Worm (Caenorhabditis elegans) whole organism, dauer: ENCODE results near the gene F56D6.19.

Experiments
- unc-62 ChIP-seq: sonication (generic microtip); optimal IDR thresholded peaks from 2 replicates; lab custom pipeline; 2017; ENCODE audit warnings: missing biosample characterization, missing genetic modification reagents, missing genetic modification characterization

F56D6.19 gene

DNA sequence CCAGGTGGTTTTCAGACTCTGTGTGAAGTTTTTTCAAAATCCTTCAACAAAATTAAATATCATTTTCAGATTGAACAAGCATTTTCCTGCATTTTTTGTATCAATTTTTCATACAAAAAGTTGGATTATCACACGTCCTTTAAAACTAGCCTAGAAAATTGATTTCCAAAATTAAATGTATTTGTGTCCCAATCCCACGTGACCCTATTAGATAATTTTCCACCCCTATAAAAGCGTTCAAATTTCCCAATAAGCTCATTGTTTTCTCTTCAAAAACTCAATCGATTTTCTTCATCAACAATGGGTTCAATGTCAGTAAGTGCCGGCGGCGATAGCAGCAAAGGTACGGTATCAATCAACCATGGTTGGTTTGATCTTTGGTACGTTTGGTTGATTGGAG lies at the start of gene F56D6.19:
TSS of gene F56D6.19 (plus strand) at position 301 of the 400 bp plus-strand sequence.
- no peak for TF ChIP-seq unc-62 (GFP tag; lab: Kevin White, UChicago)

DNA sequence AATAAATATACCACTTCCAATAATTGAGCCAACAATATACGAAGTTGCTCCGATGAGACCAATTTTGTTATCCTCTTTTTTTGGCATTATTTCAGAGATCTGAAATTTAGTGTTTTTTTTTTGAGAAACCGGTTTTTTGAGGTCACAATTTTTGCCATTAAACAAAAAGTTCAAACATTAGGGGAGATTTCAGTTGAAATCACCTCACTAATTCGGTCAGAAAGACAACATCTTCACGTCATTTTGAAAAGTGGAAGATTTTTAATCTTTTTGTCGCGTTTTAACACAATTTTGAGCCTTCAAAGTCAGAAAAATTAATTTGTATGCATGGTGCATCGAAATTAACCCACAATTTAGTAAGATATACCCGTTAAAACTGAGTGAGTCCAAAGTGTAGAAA lies 49.6 kb upstream of the F56D6.19 start, which contains the start of gene aat-8:
TSS of gene aat-8 (minus strand) at position 101 of the 400 bp plus-strand sequence.
- TF ChIP-seq unc-62 (GFP tag; lab: Kevin White, UChicago), result no peak

DNA sequence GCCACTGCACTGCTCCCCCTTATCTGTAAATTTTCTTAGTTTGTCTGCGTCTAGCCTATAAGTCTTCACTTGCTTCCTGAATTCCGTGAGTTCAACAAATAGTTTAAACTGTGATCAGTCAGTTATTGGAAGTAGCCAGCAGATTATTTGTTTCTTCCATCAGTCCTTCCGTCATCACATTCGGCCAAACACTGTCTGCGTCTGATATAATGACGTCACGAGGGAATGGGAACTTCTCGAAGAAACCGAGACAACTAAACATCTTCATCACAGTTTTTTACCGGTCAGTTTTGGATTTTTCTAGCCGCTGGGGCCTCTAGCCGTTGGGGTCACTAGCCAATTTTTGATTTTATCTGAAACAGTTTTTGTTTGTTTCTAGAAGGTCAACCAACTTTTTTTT lies 48.5 kb upstream of the F56D6.19 start:
- no peak for TF ChIP-seq unc-62 (GFP tag; lab: Kevin White, UChicago)

DNA sequence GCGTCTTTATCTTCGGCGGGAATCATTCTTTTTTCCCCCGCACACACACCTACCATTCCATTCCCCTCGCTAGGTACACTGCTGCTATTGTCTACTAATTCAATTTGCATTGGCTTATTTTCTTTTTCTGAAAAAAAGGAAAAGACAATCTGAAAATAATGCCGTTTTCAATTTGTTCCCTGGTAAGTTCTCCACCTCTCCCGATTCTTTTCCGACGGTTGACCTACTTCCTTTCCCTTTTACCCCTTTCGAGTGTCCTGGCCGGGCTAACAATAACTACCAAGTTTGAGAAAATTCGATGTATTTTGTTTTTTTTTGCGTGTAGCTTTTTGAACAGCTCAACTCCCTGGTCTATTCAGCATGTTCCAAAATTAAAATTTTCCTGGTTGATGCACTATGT lies 47.3 kb upstream of the F56D6.19 start, which contains the start of gene F37C4.4:
TSS of gene F37C4.4 (plus strand) at position 58 of the 400 bp plus-strand sequence.
- TF ChIP-seq unc-62 (GFP tag; lab: Kevin White, UChicago), result no peak

DNA sequence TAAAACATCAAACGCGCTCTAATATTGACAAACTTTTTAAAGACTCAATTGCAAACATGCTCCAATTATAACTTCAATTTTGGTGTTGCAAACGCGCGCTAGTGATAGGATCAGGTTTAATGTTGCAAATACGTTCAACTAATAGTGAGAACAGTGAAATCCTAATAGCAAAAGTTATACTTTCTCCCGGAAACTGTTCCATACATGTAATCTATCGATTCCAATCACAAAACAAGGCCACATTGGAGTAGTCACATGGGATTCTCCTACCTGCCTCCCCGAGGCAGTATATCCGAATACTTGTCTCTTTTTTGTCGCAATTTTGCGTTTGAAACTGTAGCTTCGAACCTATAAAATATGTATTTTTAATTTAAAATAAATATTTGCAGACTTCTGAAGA lies 44.7 kb upstream of the F56D6.19 start:
- TF ChIP-seq unc-62 (GFP tag; lab: Kevin White, UChicago), result no peak

DNA sequence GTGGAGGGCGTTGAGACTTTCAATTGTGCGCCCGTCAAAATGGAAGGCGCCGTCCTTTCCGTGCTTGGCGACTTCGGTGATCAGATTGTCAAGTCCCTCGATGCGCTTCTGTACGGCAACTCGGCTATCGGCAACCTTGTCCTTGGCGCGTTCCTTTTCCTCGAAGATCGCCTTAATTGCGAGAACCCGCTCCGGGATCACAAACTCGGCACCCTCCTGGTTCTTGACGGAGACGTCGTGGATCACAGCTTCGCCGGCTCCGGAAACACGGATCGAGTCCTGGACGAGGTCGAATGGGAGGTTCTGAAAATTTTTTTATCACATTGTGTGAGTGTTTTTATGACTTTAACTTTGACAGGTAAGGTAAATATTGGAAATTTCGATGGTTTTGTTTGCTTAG lies 41.4 kb upstream of the F56D6.19 start:
- no peak for TF ChIP-seq unc-62 (GFP tag; lab: Kevin White, UChicago)

DNA sequence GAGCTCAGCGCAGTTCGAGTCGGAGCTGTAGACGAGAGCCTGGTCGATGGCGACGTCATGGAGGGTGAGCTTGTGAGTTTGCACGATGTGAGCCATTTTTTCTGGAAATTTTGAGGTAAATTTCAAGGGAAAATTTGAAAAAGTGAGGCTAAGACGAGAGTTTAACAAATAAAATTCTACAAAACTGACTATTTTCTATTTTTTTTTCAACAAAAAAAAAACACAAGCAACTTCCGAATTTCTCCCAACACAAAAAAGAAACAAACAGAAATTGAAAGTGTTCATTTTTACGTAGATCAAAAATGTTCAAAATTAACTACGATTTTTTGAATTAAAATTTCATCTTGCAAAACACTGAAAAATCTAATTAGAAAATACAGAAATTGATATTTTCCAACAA lies 40.9 kb upstream of the F56D6.19 start, which contains the start of gene F37C4.5:
TSS of gene F37C4.5 (minus strand) at position 101 of the 400 bp plus-strand sequence.
- no peak for TF ChIP-seq unc-62 (GFP tag; lab: Kevin White, UChicago)

DNA sequence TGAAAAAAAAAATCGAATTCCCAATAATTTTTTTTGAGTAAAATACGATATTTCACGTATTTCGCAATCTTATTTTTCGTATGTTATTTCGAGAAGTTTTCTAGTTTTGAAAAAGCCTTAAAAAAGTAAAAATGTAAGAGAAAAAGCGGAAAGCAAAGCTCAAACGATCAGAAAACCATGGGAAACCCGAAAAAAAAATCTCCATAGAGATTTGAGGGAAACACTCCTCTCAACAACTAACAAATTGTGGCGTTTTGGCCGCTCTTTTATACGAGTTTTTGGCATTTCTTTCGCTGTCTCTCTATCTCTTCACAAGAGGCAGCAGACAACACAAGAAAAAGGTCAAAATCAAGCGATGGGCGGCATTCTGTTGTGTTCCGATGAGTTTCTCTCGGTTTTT lies 40.1 kb upstream of the F56D6.19 start:
- no peak for TF ChIP-seq unc-62 (GFP tag; lab: Kevin White, UChicago)

DNA sequence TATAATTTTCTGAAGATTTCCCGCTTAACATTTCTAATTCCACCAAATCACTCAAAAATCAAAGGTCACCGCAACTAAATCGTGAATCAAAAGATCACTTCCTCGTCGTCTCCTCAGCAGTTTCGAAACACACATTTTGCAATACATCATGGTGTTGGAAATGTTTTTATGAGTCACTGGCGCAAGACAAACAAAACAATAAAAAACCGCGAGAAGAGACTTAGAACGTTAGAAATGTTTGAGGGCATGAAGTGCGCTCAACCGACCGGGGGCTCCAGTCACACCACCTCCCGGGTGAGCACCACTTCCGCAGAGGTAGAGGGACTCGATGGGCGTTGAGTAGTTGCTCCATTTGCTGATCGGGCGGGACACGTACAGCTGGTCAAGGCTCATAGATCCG lies 39.3 kb upstream of the F56D6.19 start:
- no peak for TF ChIP-seq unc-62 (GFP tag; lab: Kevin White, UChicago)

DNA sequence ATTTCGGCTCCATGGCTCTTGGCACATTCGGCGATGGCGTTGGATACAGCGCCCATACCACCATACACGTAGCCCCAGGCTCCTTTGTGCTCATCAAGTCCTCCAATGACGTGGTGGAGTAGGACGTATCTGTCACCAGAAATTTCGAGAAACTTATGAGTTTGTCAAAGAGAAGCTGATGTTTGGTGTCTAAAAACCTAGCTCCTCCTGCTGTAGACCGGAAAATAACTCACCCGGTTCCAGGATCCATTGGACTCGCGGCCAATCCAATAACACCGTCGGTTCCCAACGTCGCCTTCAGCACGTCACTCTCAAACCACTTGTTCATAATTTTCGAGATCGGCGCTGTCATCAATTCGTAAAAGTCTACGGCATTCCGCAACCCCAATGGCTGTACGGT lies 37.6 kb upstream of the F56D6.19 start:
- TF ChIP-seq unc-62 (GFP tag; lab: Kevin White, UChicago), result no peak

DNA sequence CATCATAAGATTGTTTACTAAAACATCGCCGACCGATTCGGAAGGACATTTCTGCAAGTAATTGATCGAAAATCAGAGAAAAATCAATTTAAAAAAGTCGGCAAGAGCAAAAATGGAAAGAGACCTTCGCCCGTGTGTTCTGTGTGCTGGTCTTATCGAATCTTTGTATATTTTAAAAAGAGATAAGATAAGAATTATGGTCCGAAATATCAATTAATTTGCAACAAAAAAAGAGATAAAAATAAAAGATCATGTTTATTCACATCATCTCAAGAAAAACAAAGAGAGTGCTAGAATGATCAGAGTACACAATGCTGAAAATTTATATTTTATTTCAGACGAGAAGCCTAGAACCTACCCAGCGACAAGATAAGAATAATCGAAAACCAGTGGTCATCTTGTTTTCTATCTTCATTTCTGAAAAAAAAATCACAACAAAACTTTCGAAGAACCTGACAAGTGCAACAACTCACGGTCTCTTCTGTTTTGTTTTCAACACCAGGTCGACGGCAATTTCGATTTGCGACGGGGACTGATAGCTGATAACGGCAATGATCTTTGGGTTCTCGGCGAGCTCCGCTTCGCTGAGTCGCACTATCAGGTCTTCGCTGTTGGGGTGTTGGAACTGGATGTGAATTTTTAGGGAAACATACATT lies 36.2 kb upstream of the F56D6.19 start, which contains the start of gene F37C4.6:
TSS of gene F37C4.6 (minus strand) at position 51 of the 656 bp plus-strand sequence.
- no peak for TF ChIP-seq unc-62 (GFP tag; lab: Kevin White, UChicago)

DNA sequence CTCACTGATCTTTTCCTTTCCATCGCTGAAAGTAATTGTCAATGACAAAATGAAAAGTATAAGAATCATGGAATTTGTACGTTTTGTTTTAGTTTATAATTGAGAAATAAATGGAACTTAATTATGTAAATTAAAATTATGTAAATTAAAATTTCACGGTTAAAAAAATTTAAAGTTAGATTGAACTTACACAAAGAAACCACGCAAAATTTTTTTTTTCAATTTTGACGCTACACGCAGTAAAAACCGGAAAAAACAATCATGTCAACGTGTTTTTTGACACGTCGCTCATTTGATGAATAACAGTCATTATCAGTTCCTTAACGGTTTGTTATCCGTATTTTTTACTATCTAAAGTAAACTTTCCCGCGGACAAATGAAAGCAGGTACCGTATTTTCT lies 33.4 kb upstream of the F56D6.19 start, which contains the start of the genes F37C4.8 and oac-23:
TSS of gene F37C4.8 (minus strand) at position 101 of the 400 bp plus-strand sequence.
TSS of gene oac-23 (plus strand) at position 323 of the 400 bp plus-strand sequence.
- TF ChIP-seq unc-62 (GFP tag; lab: Kevin White, UChicago), result no peak

DNA sequence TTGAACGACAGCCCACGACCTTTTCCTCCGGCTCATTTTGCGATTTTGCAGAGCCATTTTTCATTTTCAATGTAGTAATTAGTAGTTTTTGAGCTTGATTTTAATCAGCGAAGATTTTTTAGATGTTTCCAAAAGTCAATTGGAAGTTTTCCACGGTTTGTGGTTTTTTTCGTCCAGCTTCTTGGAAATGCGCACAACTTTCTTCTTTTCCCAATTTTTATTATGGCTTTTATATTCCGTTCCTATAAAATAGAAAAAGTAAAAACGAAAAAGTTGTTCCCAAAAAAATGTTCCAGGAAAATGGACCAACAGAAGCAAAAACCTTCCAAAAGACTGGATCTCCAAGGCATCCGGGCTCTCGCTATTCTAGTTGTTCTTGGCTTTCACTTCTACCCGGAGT lies 29.2 kb upstream of the F56D6.19 start, which contains the start of gene oac-22:
TSS of gene oac-22 (plus strand) at position 301 of the 400 bp plus-strand sequence.
- TF ChIP-seq unc-62 (GFP tag; lab: Kevin White, UChicago), result no peak

DNA sequence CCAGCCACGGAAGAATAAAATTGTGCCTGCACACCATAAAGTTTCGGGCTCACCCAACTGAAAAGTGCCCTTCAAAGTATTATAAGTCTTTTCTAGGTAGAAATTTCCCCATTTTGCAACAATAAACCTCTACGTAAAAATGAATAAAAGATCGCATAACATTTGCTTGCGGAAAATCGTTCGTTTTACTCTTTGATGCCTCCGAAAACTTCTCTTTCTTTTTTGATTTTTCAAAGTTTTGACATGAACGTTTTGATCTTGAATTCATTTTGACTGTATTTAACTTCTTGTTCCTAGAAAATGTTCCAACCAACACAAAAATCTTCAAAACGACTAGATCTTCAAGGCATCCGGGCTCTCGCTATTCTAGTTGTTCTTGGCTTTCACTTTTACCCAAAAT lies 25.6 kb upstream of the F56D6.19 start, which contains the start of gene oac-21:
TSS of gene oac-21 (plus strand) at position 301 of the 400 bp plus-strand sequence.
- TF ChIP-seq unc-62 (GFP tag; lab: Kevin White, UChicago), result no peak

DNA sequence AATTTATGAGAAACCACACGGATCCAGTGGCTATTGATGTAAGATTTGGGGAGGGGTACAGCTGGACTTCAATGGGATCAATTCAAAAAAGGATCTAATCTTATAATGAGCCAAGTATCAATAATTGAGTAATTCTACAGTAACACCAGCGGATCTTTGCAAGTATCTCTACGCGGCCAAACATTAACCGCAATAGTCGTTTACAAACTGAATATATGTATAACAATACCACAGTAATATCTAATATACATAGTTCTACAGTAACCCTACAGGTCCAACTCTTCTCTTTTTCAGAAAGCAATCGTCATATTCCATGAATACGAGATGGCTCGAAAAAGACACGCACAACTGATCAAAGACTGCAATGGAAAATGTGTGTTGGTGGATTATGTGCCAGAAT lies 22.5 kb upstream of the F56D6.19 start, which contains the start of gene F56D6.9:
TSS of gene F56D6.9 (plus strand) at position 301 of the 400 bp plus-strand sequence.
- no peak for TF ChIP-seq unc-62 (GFP tag; lab: Kevin White, UChicago)

DNA sequence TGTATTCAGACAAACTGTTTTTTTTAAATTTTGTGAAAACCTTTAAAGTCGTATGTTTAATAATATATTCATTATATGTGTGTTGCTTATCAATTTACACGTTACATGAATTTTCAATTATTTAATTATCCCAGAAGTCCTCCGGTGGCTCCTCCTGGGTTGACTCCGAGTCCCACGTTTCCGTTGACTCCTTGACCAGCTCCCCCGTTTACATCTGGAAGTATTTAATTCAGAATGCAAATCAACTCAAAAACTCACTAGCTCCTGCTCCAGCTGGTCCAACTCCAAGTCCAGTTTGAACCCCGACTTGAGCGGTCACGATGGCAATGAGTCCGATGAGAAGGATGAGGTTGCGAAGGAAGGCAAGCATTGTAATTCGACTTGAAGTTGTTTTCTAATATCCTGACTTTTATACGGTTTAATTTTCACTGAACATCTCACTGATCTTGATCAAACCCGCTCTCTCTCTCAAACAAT lies 20.5 kb upstream of the F56D6.19 start, which contains the start of gene F56D6.8:
TSS of gene F56D6.8 (minus strand) at position 427 of the 477 bp plus-strand sequence.
- TF ChIP-seq unc-62 (GFP tag; lab: Kevin White, UChicago), result no peak
